Fruit fly (Drosophila melanogaster): ENCODE results near the gene ranshi.

DNA sequence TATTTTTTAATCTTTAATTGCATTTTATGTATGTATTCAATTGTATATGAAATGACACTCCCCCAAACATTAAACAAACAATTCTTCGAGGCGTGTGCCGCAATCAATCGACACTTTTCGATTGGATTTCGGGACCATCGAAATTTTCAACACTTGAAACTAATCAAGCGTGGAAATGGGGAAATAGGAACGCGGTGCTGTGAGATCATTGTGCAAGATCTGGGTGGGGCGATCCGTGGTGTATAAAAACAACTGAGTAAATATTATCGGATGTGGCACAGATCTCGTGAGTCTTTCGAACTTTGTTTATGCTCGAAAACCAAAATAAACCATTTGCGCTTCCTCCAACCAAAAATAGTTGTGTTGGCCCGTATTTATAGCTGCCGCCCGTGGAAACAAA is 11.8 kb upstream of the ranshi start:
- TF ChIP-seq CG11617 (GFP tag; optimal IDR thresholded peaks at IDR 0.05) = no peak
- no peak for TF ChIP-seq Clk (GFP tag; optimal IDR thresholded peaks at IDR 0.05)
- TF ChIP-seq tj (GFP tag; optimal IDR thresholded peaks at IDR 0.05) = no peak
- TF ChIP-seq CG7045 (GFP tag; optimal IDR thresholded peaks at IDR 0.05) = no peak
- TF ChIP-seq ovo (GFP tag; optimal IDR thresholded peaks at IDR 0.05) = no peak
- no peak for TF ChIP-seq CG5204 (GFP tag; optimal IDR thresholded peaks at IDR 0.05)
- no peak for TF ChIP-seq cnc (optimal IDR thresholded peaks at IDR 0.05)
- TF ChIP-seq Mnt (GFP tag; optimal IDR thresholded peaks at IDR 0.05) = no peak
- TF ChIP-seq pad (GFP tag; optimal IDR thresholded peaks at IDR 0.05) = no peak
- TF ChIP-seq Hr96 (GFP tag; optimal IDR thresholded peaks at IDR 0.05) = no peak

Measured in whole organism, adult.